Worm (Caenorhabditis elegans) whole organism, L1 larva: ENCODE measurements around the gene srh-219.

Experiments used
- Y116A8C.19 ChIP-seq: sonication (generic microtip); optimal IDR thresholded peaks from 2 replicates; lab custom pipeline; 2016; ENCODE audit warnings: missing compliant biosample characterization, missing genetic modification characterization, borderline replicate concordance
- fkh-10 ChIP-seq: sonication (generic microtip); optimal IDR thresholded peaks from 2 replicates; lab custom pipeline; 2017; ENCODE audit warnings: missing biosample characterization, missing genetic modification reagents, missing genetic modification characterization
- grh-1 ChIP-seq: fragments of 200-800 bp; sonication (Bioruptor generic); IDR thresholded peaks from 2 replicates; pipeline ENCODE4 v1.3.6; 2022; ENCODE audit warnings: missing genetic modification reagents, missing genetic modification characterization, missing compliant biosample characterization
- nhr-28 ChIP-seq: fragments of 150-350 bp; optimal IDR thresholded peaks from 2 replicates; lab custom pipeline; 2014; ENCODE audit warnings: missing biosample characterization, missing genetic modification characterization
- pag-3 ChIP-seq: sonication (generic microtip); optimal IDR thresholded peaks from 2 replicates; lab custom pipeline; 2017; ENCODE audit warnings: missing genetic modification characterization, mild to moderate bottlenecking, missing compliant biosample characterization, antibody characterized with exemption, borderline replicate concordance; ENCODE audit not compliant: insufficient read depth
- pqm-1 ChIP-seq: sonication (generic microtip); optimal IDR thresholded peaks from 3 replicates; lab custom pipeline; 2017; ENCODE audit warnings: missing biosample characterization, missing genetic modification characterization
- ztf-11 ChIP-seq, 2 experiments: sonication (generic microtip); optimal IDR thresholded peaks; 2 replicates each; lab custom pipeline; 2016 to 2017; ENCODE audit warnings: missing genetic modification characterization in 2 of 2, missing biosample characterization in 1 of 2, missing compliant biosample characterization in 1 of 2
- ztf-4 ChIP-seq: fragments of 150-350 bp; optimal IDR thresholded peaks from 2 replicates; lab custom pipeline; 2014; ENCODE audit warnings: missing biosample characterization, missing genetic modification characterization

- no peak for TF ChIP-seq ztf-11 (tag; optimal IDR thresholded peaks at IDR 0.05; lab: Kevin White, UChicago)
- no peak for TF ChIP-seq grh-1 (GFP tag; lab: Robert Waterston, UW)
- TF ChIP-seq pqm-1 (tag; lab: Kevin White, UChicago), result no peak
- TF ChIP-seq fkh-10 (GFP tag; lab: Kevin White, UChicago), result no peak
- no peak for TF ChIP-seq Y116A8C.19 (tag; lab: Kevin White, UChicago)
- no peak for TF ChIP-seq nhr-28
- TF ChIP-seq ztf-4 (tag; lab: Kevin White, UChicago), result no peak
- TF ChIP-seq pag-3 (tag; lab: Kevin White, UChicago), result no peak
These were observed 30.9 kb upstream of the srh-219 start, which contains the start of gene rocf-1 for ce11 chrV:15464402-15464801.
